Fruit fly (Drosophila melanogaster) whole organism, wandering third instar larva: ENCODE measurements around the gene Tim17a2.
A peak's percentile ranks its signal among the peaks of the same experiment; 100 is the strongest.

ENCODE experiments used
- Abd-B ChIP-seq: fragments of >200 bp; optimal IDR thresholded peaks from 2 replicates; lab custom pipeline; 2017; ENCODE audit warnings: missing biosample characterization, missing genetic modification characterization
- CG32264 ChIP-seq: fragments of 200-800 bp; sonication (Bioruptor generic); optimal IDR thresholded peaks from 2 replicates; lab custom pipeline; 2016; ENCODE audit warnings: missing biosample characterization, missing genetic modification characterization
- CG9705 ChIP-seq: fragments of 200-800 bp; sonication (Bioruptor generic); optimal IDR thresholded peaks from 2 replicates; lab custom pipeline; 2018; ENCODE audit warnings: missing biosample characterization, mild to moderate bottlenecking, missing genetic modification characterization
- CrebA ChIP-seq: fragments of 200-800 bp; sonication (Bioruptor generic); optimal IDR thresholded peaks from 2 replicates; lab custom pipeline; 2016; ENCODE audit warnings: missing biosample characterization, mild to moderate bottlenecking, missing genetic modification characterization, borderline replicate concordance
- Dfd ChIP-seq: fragments of >200 bp; optimal IDR thresholded peaks from 2 replicates; lab custom pipeline; 2017; ENCODE audit warnings: missing biosample characterization, missing genetic modification characterization
- Dif ChIP-seq: fragments of 200-275, 200-300 bp; sonication (Bioruptor generic); optimal IDR thresholded peaks from 2 replicates; lab custom pipeline; 2018; ENCODE audit warnings: missing biosample characterization, missing genetic modification characterization; ENCODE audit not compliant: partially characterized antibody
- GATAd ChIP-seq: sonication (Bioruptor generic); optimal IDR thresholded peaks from 2 replicates; lab custom pipeline; 2016; ENCODE audit warnings: missing biosample characterization, missing genetic modification characterization
- HLH106 ChIP-seq: fragments of 200-800 bp; optimal IDR thresholded peaks from 3 replicates; lab custom pipeline; 2019; ENCODE audit warnings: missing biosample characterization, mild to moderate bottlenecking, missing genetic modification characterization, moderate library complexity
- Hnf4 ChIP-seq: fragments of 200-800 bp; sonication (Bioruptor generic); optimal IDR thresholded peaks from 2 replicates; lab custom pipeline; 2016; ENCODE audit warnings: missing biosample characterization, mild to moderate bottlenecking, missing genetic modification characterization
- Hr78 ChIP-seq: fragments of >200 bp; optimal IDR thresholded peaks from 2 replicates; lab custom pipeline; 2017; ENCODE audit warnings: missing biosample characterization, missing genetic modification characterization
- Hr83 ChIP-seq: fragments of 200-300 bp; sonication (Bioruptor generic); optimal IDR thresholded peaks from 2 replicates; lab custom pipeline; 2016; ENCODE audit warnings: missing biosample characterization, mild to moderate bottlenecking, missing genetic modification characterization, moderate library complexity; ENCODE audit not compliant: poor library complexity, severe bottlenecking
- Jra ChIP-seq: sonication (Bioruptor generic); optimal IDR thresholded peaks from 2 replicates; lab custom pipeline; 2016; ENCODE audit warnings: missing biosample characterization, missing genetic modification characterization
- Mio ChIP-seq: sonication (Bioruptor generic); optimal IDR thresholded peaks from 2 replicates; lab custom pipeline; 2016; ENCODE audit warnings: missing biosample characterization, missing genetic modification characterization
- Myc ChIP-seq: fragments of >200 bp; optimal IDR thresholded peaks from 2 replicates; lab custom pipeline; 2017
- N ChIP-seq: fragments of >200 bp; optimal IDR thresholded peaks from 2 replicates; lab custom pipeline; 2018; ENCODE audit warnings: missing biosample characterization, missing external identifiers, missing genetic modification characterization
- OdsH ChIP-seq: fragments of 200-800 bp; sonication (Bioruptor generic); optimal IDR thresholded peaks from 2 replicates; lab custom pipeline; 2016; ENCODE audit warnings: missing biosample characterization, mild to moderate bottlenecking, missing genetic modification characterization
- Rel ChIP-seq, 2 experiments: fragments of 200-800 bp; sonication (Bioruptor generic) in 1 of 2; optimal IDR thresholded peaks; 2 replicates in 1 of 2; 3 replicates in 1 of 2; lab custom pipeline; 2016 to 2019; ENCODE audit warnings: mild to moderate bottlenecking in 2 of 2, missing biosample characterization in 2 of 2, missing genetic modification characterization in 2 of 2, moderate library complexity in 1 of 2
- Sp1 ChIP-seq: fragments of 200-800 bp; sonication (Bioruptor generic); optimal IDR thresholded peaks from 3 replicates; lab custom pipeline; 2019; ENCODE audit warnings: missing biosample characterization, mild to moderate bottlenecking, missing genetic modification characterization, moderate library complexity
- Vsx2 ChIP-seq: fragments of 200-300, 225-300 bp; sonication (Bioruptor generic); optimal IDR thresholded peaks from 2 replicates; lab custom pipeline; 2018; ENCODE audit warnings: missing biosample characterization, missing genetic modification characterization; ENCODE audit not compliant: partially characterized antibody
- br ChIP-seq: fragments of 200-800 bp; sonication (Bioruptor generic); optimal IDR thresholded peaks from 2 replicates; lab custom pipeline; 2016; ENCODE audit warnings: missing biosample characterization, missing genetic modification characterization
- brk ChIP-seq: fragments of 200-800 bp; sonication (Bioruptor generic); optimal IDR thresholded peaks from 2 replicates; lab custom pipeline; 2016; ENCODE audit warnings: missing biosample characterization, mild to moderate bottlenecking, missing genetic modification characterization
- dl ChIP-seq, 2 experiments: fragments of 175-275, 200-275 bp in 1 of 2; fragments of 200-275 bp in 1 of 2; sonication (Bioruptor generic); optimal IDR thresholded peaks; lab custom pipeline; 2018; ENCODE audit warnings: mild to moderate bottlenecking in 2 of 2, missing biosample characterization in 2 of 2, missing genetic modification characterization in 2 of 2, moderate library complexity in 2 of 2; ENCODE audit not compliant: partially characterized antibody in 2 of 2, insufficient read depth in 1 of 2
- dmrt93B ChIP-seq: fragments of 200-800 bp; sonication (Bioruptor generic); optimal IDR thresholded peaks from 2 replicates; lab custom pipeline; 2018; ENCODE audit warnings: missing biosample characterization, mild to moderate bottlenecking, missing genetic modification characterization
- dsf ChIP-seq: sonication (Bioruptor generic); optimal IDR thresholded peaks from 2 replicates; lab custom pipeline; 2016; ENCODE audit warnings: missing biosample characterization, missing genetic modification characterization, borderline replicate concordance
- ey ChIP-seq: fragments of 200-800 bp; sonication (Bioruptor generic); optimal IDR thresholded peaks from 2 replicates; lab custom pipeline; 2016; ENCODE audit warnings: missing biosample characterization, missing genetic modification characterization
- foxo ChIP-seq, 2 experiments: fragments of 200-800 bp; sonication (Bioruptor generic); optimal IDR thresholded peaks; 2 replicates in 1 of 2; 3 replicates in 1 of 2; lab custom pipeline; 2016 to 2017; ENCODE audit warnings: missing biosample characterization in 2 of 2, missing genetic modification characterization in 2 of 2
- fru ChIP-seq: fragments of 200-800 bp; sonication (Bioruptor generic); optimal IDR thresholded peaks from 3 replicates; lab custom pipeline; 2016; ENCODE audit warnings: missing biosample characterization, mild to moderate bottlenecking, missing genetic modification characterization
- h ChIP-seq: fragments of 200-800 bp; sonication (Bioruptor generic); optimal IDR thresholded peaks from 3 replicates; lab custom pipeline; 2016; ENCODE audit warnings: missing biosample characterization, mild to moderate bottlenecking, missing genetic modification characterization
- jim ChIP-seq: fragments of 175-275, 200-325 bp; sonication (Bioruptor generic); optimal IDR thresholded peaks from 2 replicates; lab custom pipeline; 2016; ENCODE audit warnings: missing biosample characterization, mild to moderate bottlenecking, missing genetic modification characterization
- lola ChIP-seq: fragments of >200 bp; optimal IDR thresholded peaks from 2 replicates; lab custom pipeline; 2017; ENCODE audit warnings: missing biosample characterization, missing genetic modification characterization
- pan ChIP-seq: fragments of >200 bp; optimal IDR thresholded peaks from 2 replicates; lab custom pipeline; 2017
- psq ChIP-seq: fragments of 200-800 bp; sonication (Bioruptor generic); optimal IDR thresholded peaks from 3 replicates; lab custom pipeline; 2017; ENCODE audit warnings: missing biosample characterization, mild to moderate bottlenecking, missing genetic modification characterization, moderate library complexity
- rgr ChIP-seq: fragments of 200-800 bp; sonication (Bioruptor generic); optimal IDR thresholded peaks from 3 replicates; lab custom pipeline; 2016; ENCODE audit warnings: missing biosample characterization, mild to moderate bottlenecking, missing genetic modification characterization
- sage ChIP-seq: fragments of 200-800 bp; sonication (Bioruptor generic); optimal IDR thresholded peaks from 2 replicates; lab custom pipeline; 2016; ENCODE audit warnings: missing biosample characterization, mild to moderate bottlenecking, missing genetic modification characterization
- sv ChIP-seq: fragments of 200-800 bp; sonication (Bioruptor generic); optimal IDR thresholded peaks from 3 replicates; lab custom pipeline; 2016; ENCODE audit warnings: missing biosample characterization, missing genetic modification characterization
- tai ChIP-seq: sonication (Bioruptor generic); optimal IDR thresholded peaks from 2 replicates; lab custom pipeline; 2016; ENCODE audit warnings: missing biosample characterization, missing genetic modification characterization
- usp ChIP-seq: fragments of >200 bp; optimal IDR thresholded peaks from 2 replicates; lab custom pipeline; 2017; ENCODE audit warnings: missing biosample characterization, missing genetic modification characterization
- woc ChIP-seq: sonication (Bioruptor generic); optimal IDR thresholded peaks from 2 replicates; lab custom pipeline; 2016; ENCODE audit warnings: missing biosample characterization, mild to moderate bottlenecking, missing genetic modification characterization

The Tim17a2 gene

dm6 chr3R:5257147-5257487 is 5.4 kb downstream of the Tim17a2 start:
- no peak for TF ChIP-seq sage
- no peak for TF ChIP-seq fru (GFP tag; lab: Kevin White, UChicago)
- TF ChIP-seq Vsx2 (GFP tag; lab: Kevin White, UChicago): no peak
- TF ChIP-seq rgr (GFP tag; lab: Kevin White, UChicago): no peak
- TF ChIP-seq Hr78 (GFP tag; lab: Kevin White, UChicago): no peak
- no peak for TF ChIP-seq GATAd (GFP tag; lab: Kevin White, UChicago)
- TF ChIP-seq brk (GFP tag; lab: Kevin White, UChicago): no peak
- TF ChIP-seq ey (GFP tag; lab: Kevin White, UChicago): no peak
- no peak for TF ChIP-seq tai
- no peak for TF ChIP-seq psq (GFP tag; lab: Kevin White, UChicago)
- no peak for TF ChIP-seq Jra (GFP tag; lab: Kevin White, UChicago)
- no peak for TF ChIP-seq woc
- no peak for TF ChIP-seq N (GFP tag; lab: Kevin White, UChicago)

dm6 chr3R:5256462-5257146 is 5.9 kb downstream of the Tim17a2 start, which contains the start of the genes Enoph and Hph:
Gene Enoph, minus strand, starts transcription at chr3R:5256681.
Gene Hph, plus strand, starts transcription at chr3R:5257037.
- TF ChIP-seq Sp1 (GFP tag; lab: Kevin White, UChicago): peak; percentile 71
- TF ChIP-seq Rel (GFP tag; optimal IDR thresholded peaks at IDR 0.05; lab: Kevin White, UChicago): peak; percentile 20
- TF ChIP-seq Rel (tag; optimal IDR thresholded peaks at IDR 0.05; lab: Kevin White, UChicago): peak; percentile 17
- TF ChIP-seq GATAd (GFP tag; lab: Kevin White, UChicago): peak; percentile 26
- TF ChIP-seq usp (GFP tag; lab: Kevin White, UChicago): no peak
- peak; percentile 83 for TF ChIP-seq Hnf4 (GFP tag; lab: Kevin White, UChicago)
- TF ChIP-seq foxo (GFP tag; optimal IDR thresholded peaks at IDR 0.05; lab: Kevin White, UChicago): peak in 1 of 2 experiments; percentile 76
- peak; percentile 33 for TF ChIP-seq CG32264
- TF ChIP-seq rgr (GFP tag; lab: Kevin White, UChicago): peak; percentile 72
- peak; percentile 73 for TF ChIP-seq fru (GFP tag; lab: Kevin White, UChicago)
- peak; percentile 26 for TF ChIP-seq Myc
- peak; percentile 33 for TF ChIP-seq sage
- TF ChIP-seq OdsH: peak; percentile 64
- TF ChIP-seq dmrt93B (GFP tag; lab: Kevin White, UChicago): peak; percentile 60
- TF ChIP-seq CrebA (GFP tag; lab: Kevin White, UChicago): no peak
- peak; percentile 56 for TF ChIP-seq ey (GFP tag; lab: Kevin White, UChicago)
- no peak for TF ChIP-seq Dfd (GFP tag; lab: Kevin White, UChicago)
- TF ChIP-seq HLH106: peak; percentile 80
- peak; percentile 68 for TF ChIP-seq psq (GFP tag; lab: Kevin White, UChicago)
- TF ChIP-seq dl (GFP tag; optimal IDR thresholded peaks at IDR 0.05; lab: Kevin White, UChicago; ENCODE audit: insufficient read depth in 1 of 2, partially characterized antibody in 2 of 2): no peak
- TF ChIP-seq N (GFP tag; lab: Kevin White, UChicago): peak; percentile 34
- TF ChIP-seq br: peak; percentile 72
- TF ChIP-seq Vsx2 (GFP tag; lab: Kevin White, UChicago): no peak
- no peak for TF ChIP-seq brk (GFP tag; lab: Kevin White, UChicago)
- TF ChIP-seq sv (GFP tag; lab: Kevin White, UChicago): peak; percentile 46
- TF ChIP-seq CG9705 (GFP tag; lab: Kevin White, UChicago): peak; percentile 31
- TF ChIP-seq tai: peak; percentile 88
- TF ChIP-seq Hr78 (GFP tag; lab: Kevin White, UChicago): no peak
- TF ChIP-seq Dif (GFP tag; lab: Kevin White, UChicago): no peak
- TF ChIP-seq woc: peak; percentile 73
- no peak for TF ChIP-seq Mio (GFP tag; lab: Kevin White, UChicago)
- TF ChIP-seq dsf (GFP tag; lab: Kevin White, UChicago): peak; percentile 68
- TF ChIP-seq Jra (GFP tag; lab: Kevin White, UChicago): peak; percentile 89
- TF ChIP-seq jim (GFP tag; lab: Kevin White, UChicago): no peak
- no peak for TF ChIP-seq lola (GFP tag; lab: Kevin White, UChicago)
- peak; percentile 76 for TF ChIP-seq h (GFP tag; lab: Kevin White, UChicago)
- TF ChIP-seq pan (lab: Kevin White, UChicago): no peak
- TF ChIP-seq Hr83: peak; percentile 58
- TF ChIP-seq Abd-B: no peak
- TF ChIP-seq, all 38 proteins: peak for 25
